Worm (Caenorhabditis elegans): ENCODE results near the gene F37B12.1.

F37B12.1 gene

ce11 chrII:9038736-9039135 is 9.7 kb upstream of the F37B12.1 start:
- no peak for TF ChIP-seq lin-1 (GFP tag; IDR thresholded peaks at IDR 0.05)
- TF ChIP-seq daf-16 (GFP tag; optimal IDR thresholded peaks at IDR 0.05) = no peak
- peak; percentile 31 for TF ChIP-seq daf-16 (tag; optimal IDR thresholded peaks at IDR 0.05)
- peak; percentile 23 for TF ChIP-seq pqm-1 (tag; optimal IDR thresholded peaks at IDR 0.05)
- TF ChIP-seq T26A8.4 (GFP tag; IDR thresholded peaks at IDR 0.05) = no peak
- TF ChIP-seq snpc-1.2 (GFP tag; IDR thresholded peaks at IDR 0.05) = no peak
- no peak for TF ChIP-seq hlh-11 (tag; optimal IDR thresholded peaks at IDR 0.05)
- TF ChIP-seq nhr-25 (tag; optimal IDR thresholded peaks at IDR 0.05; ENCODE audit: borderline replicate concordance, insufficient read depth) = no peak

ce11 chrII:9038201-9038600 is 9.1 kb upstream of the F37B12.1 start, which contains the start of gene gcs-1:
TSS of gene gcs-1 (minus strand) at chrII:9038301.
- TF ChIP-seq ceh-44 (GFP tag; IDR thresholded peaks at IDR 0.05) (no peak), spr-3 (GFP tag; optimal IDR thresholded peaks at IDR 0.05) (no peak)

ce11 chrII:9033034-9033433 is 4.0 kb upstream of the F37B12.1 start:
- TF ChIP-seq attf-4 (tag; optimal IDR thresholded peaks at IDR 0.05) = no peak
- TF ChIP-seq duxl-1 (tag; optimal IDR thresholded peaks at IDR 0.05; ENCODE audit: poor library complexity) = no peak
- TF ChIP-seq hlh-11 (tag; optimal IDR thresholded peaks at IDR 0.05) = peak; percentile 31
- TF ChIP-seq ceh-32 (tag; optimal IDR thresholded peaks at IDR 0.05; ENCODE audit: poor library complexity) = no peak
- TF ChIP-seq aha-1 (tag) = peak; percentile 24
- TF ChIP-seq nhr-102 (tag; optimal IDR thresholded peaks at IDR 0.05) = no peak
- no peak for TF ChIP-seq T26A8.4 (GFP tag; IDR thresholded peaks at IDR 0.05)
- no peak for TF ChIP-seq unc-62 (GFP tag; optimal IDR thresholded peaks at IDR 0.05 in 1 of 2)
- TF ChIP-seq unc-62 (tag; optimal IDR thresholded peaks at IDR 0.05) = no peak
- TF ChIP-seq set-16 (GFP tag; IDR thresholded peaks at IDR 0.05) = no peak
- TF ChIP-seq nhr-28 (tag; optimal IDR thresholded peaks at IDR 0.05) = peak; percentile 51

- no peak for TF ChIP-seq php-3 (GFP tag; IDR thresholded peaks at IDR 0.05)
- no peak for TF ChIP-seq unc-130 (GFP tag; optimal IDR thresholded peaks at IDR 0.05)
- TF ChIP-seq unc-62 (GFP tag; optimal IDR thresholded peaks at IDR 0.05 in 1 of 2) = peak in 1 of 2 experiments; percentile 81
- TF ChIP-seq unc-62 (tag; optimal IDR thresholded peaks at IDR 0.05) = no peak
- TF ChIP-seq hlh-30 (tag; optimal IDR thresholded peaks at IDR 0.05; ENCODE audit: insufficient read depth) = peak; percentile 1
- TF ChIP-seq ceh-20 (GFP tag; IDR thresholded peaks at IDR 0.05) = no peak
Measured at ce11 chrII:9031891-9032290, 2.8 kb upstream of the F37B12.1 start.

ce11 chrII:9028096-9028495 is 972 bp downstream of the F37B12.1 start:
- TF ChIP-seq hlh-30 (tag; optimal IDR thresholded peaks at IDR 0.05; ENCODE audit: insufficient read depth) (peak; percentile 36), lsy-2 (tag; optimal IDR thresholded peaks at IDR 0.05) (no peak), R02D3.7 (tag; optimal IDR thresholded peaks at IDR 0.05) (no peak), cey-2 (tag; optimal IDR thresholded peaks at IDR 0.05; ENCODE audit: borderline replicate concordance, insufficient read depth) (no peak), nhr-102 (tag; optimal IDR thresholded peaks at IDR 0.05) (no peak), unc-130 (GFP tag; optimal IDR thresholded peaks at IDR 0.05) (no peak), lin-1 (GFP tag; IDR thresholded peaks at IDR 0.05) (no peak), ztf-7 (tag; optimal IDR thresholded peaks at IDR 0.05) (no peak), nhr-28 (tag; optimal IDR thresholded peaks at IDR 0.05) (peak; percentile 26), mdt-29 (GFP tag; IDR thresholded peaks at IDR 0.05) (no peak), mxl-3 (GFP tag; optimal IDR thresholded peaks at IDR 0.05) (peak; percentile 37), Y48G9A.11 (GFP tag; IDR thresholded peaks at IDR 0.05) (no peak), F44E2.7 (GFP tag; IDR thresholded peaks at IDR 0.05) (no peak), daf-8 (GFP tag; IDR thresholded peaks at IDR 0.05) (no peak), set-16 (GFP tag; IDR thresholded peaks at IDR 0.05) (no peak), madf-9 (GFP tag; conservative IDR thresholded peaks at IDR 0.05) (no peak), daf-16 (GFP tag; optimal IDR thresholded peaks at IDR 0.05) (no peak), daf-16 (tag; optimal IDR thresholded peaks at IDR 0.05) (no peak), zfp-3 (GFP tag; conservative IDR thresholded peaks at IDR 0.05) (no peak), rbr-2 (tag; optimal IDR thresholded peaks at IDR 0.05) (no peak), dve-1 (tag; optimal IDR thresholded peaks at IDR 0.05; ENCODE audit: insufficient read depth) (peak; percentile 35), nhr-77 (tag; optimal IDR thresholded peaks at IDR 0.05) (no peak), ceh-28 (tag; optimal IDR thresholded peaks at IDR 0.05) (no peak), aly-2 (tag; optimal IDR thresholded peaks at IDR 0.05) (no peak), ceh-82 (tag; optimal IDR thresholded peaks at IDR 0.05) (no peak), skn-1 (tag; optimal IDR thresholded peaks at IDR 0.05) (no peak), duxl-1 (tag; optimal IDR thresholded peaks at IDR 0.05; ENCODE audit: poor library complexity) (no peak), fos-1 (tag; optimal IDR thresholded peaks at IDR 0.05) (no peak), ceh-62 (tag; optimal IDR thresholded peaks at IDR 0.05) (no peak)
